Fruit fly (Drosophila melanogaster) whole organism, wandering third instar larva: ENCODE results near the gene CG9514.

Source experiments
- Abd-B ChIP-seq: fragments of >200 bp; optimal IDR thresholded peaks from 2 replicates; lab custom pipeline; 2017; ENCODE audit warnings: missing biosample characterization, missing genetic modification characterization
- GATAd ChIP-seq: sonication (Bioruptor generic); optimal IDR thresholded peaks from 2 replicates; lab custom pipeline; 2016; ENCODE audit warnings: missing biosample characterization, missing genetic modification characterization
- HLH106 ChIP-seq: fragments of 200-800 bp; optimal IDR thresholded peaks from 3 replicates; lab custom pipeline; 2019; ENCODE audit warnings: missing biosample characterization, mild to moderate bottlenecking, missing genetic modification characterization, moderate library complexity
- Hr78 ChIP-seq: fragments of >200 bp; optimal IDR thresholded peaks from 2 replicates; lab custom pipeline; 2017; ENCODE audit warnings: missing biosample characterization, missing genetic modification characterization
- Myc ChIP-seq: fragments of >200 bp; optimal IDR thresholded peaks from 2 replicates; lab custom pipeline; 2017
- OdsH ChIP-seq: fragments of 200-800 bp; sonication (Bioruptor generic); optimal IDR thresholded peaks from 2 replicates; lab custom pipeline; 2016; ENCODE audit warnings: missing biosample characterization, mild to moderate bottlenecking, missing genetic modification characterization
- Rel ChIP-seq, 2 experiments: fragments of 200-800 bp; sonication (Bioruptor generic) in 1 of 2; optimal IDR thresholded peaks; 2 replicates in 1 of 2; 3 replicates in 1 of 2; lab custom pipeline; 2016 to 2019; ENCODE audit warnings: mild to moderate bottlenecking in 2 of 2, missing biosample characterization in 2 of 2, missing genetic modification characterization in 2 of 2, moderate library complexity in 1 of 2
- dsf ChIP-seq: sonication (Bioruptor generic); optimal IDR thresholded peaks from 2 replicates; lab custom pipeline; 2016; ENCODE audit warnings: missing biosample characterization, missing genetic modification characterization, borderline replicate concordance
- ey ChIP-seq: fragments of 200-800 bp; sonication (Bioruptor generic); optimal IDR thresholded peaks from 2 replicates; lab custom pipeline; 2016; ENCODE audit warnings: missing biosample characterization, missing genetic modification characterization
- h ChIP-seq: fragments of 200-800 bp; sonication (Bioruptor generic); optimal IDR thresholded peaks from 3 replicates; lab custom pipeline; 2016; ENCODE audit warnings: missing biosample characterization, mild to moderate bottlenecking, missing genetic modification characterization
- lola ChIP-seq: fragments of >200 bp; optimal IDR thresholded peaks from 2 replicates; lab custom pipeline; 2017; ENCODE audit warnings: missing biosample characterization, missing genetic modification characterization
- psq ChIP-seq: fragments of 200-800 bp; sonication (Bioruptor generic); optimal IDR thresholded peaks from 3 replicates; lab custom pipeline; 2017; ENCODE audit warnings: missing biosample characterization, mild to moderate bottlenecking, missing genetic modification characterization, moderate library complexity
- usp ChIP-seq: fragments of >200 bp; optimal IDR thresholded peaks from 2 replicates; lab custom pipeline; 2017; ENCODE audit warnings: missing biosample characterization, missing genetic modification characterization
- woc ChIP-seq: sonication (Bioruptor generic); optimal IDR thresholded peaks from 2 replicates; lab custom pipeline; 2016; ENCODE audit warnings: missing biosample characterization, mild to moderate bottlenecking, missing genetic modification characterization

DNA sequence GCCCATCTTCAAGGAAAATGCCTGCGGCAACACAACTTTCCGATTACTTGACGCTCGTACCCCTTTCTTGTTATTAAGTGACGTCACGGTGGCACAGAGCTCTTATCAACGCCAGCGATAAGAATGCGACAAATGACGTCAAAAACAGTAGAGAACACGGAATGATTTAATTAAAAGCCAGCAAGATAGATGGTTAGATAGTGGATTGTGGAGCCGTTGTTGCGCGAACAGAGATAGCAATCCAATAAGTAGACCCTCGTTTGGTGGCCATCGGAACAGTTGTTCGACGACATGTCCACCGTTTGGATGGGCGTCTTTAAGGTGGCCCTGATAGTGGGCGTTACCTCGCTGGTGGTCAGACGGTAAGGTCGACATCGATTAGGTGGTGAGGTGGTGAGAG, 33.1 kb upstream of the CG9514 start:
- TF ChIP-seq woc (no peak), psq (GFP tag; lab: Kevin White, UChicago) (no peak), ey (no peak), HLH106 (no peak), usp (GFP tag; lab: Kevin White, UChicago) (no peak), Myc (no peak), h (no peak), dsf (no peak), Hr78 (no peak), Abd-B (GFP tag; lab: Kevin White, UChicago) (no peak), Rel (GFP tag; optimal IDR thresholded peaks at IDR 0.05; lab: Kevin White, UChicago) (no peak), Rel (tag; optimal IDR thresholded peaks at IDR 0.05; lab: Kevin White, UChicago) (no peak), lola (GFP tag; lab: Kevin White, UChicago) (no peak), GATAd (GFP tag; lab: Kevin White, UChicago) (no peak), OdsH (GFP tag; lab: Kevin White, UChicago) (no peak)
